Fruit fly (Drosophila melanogaster): ENCODE measurements around the gene CG3225.
A peak's percentile ranks its signal among the peaks of the same experiment; 100 is the strongest.

CG3225 gene

DNA sequence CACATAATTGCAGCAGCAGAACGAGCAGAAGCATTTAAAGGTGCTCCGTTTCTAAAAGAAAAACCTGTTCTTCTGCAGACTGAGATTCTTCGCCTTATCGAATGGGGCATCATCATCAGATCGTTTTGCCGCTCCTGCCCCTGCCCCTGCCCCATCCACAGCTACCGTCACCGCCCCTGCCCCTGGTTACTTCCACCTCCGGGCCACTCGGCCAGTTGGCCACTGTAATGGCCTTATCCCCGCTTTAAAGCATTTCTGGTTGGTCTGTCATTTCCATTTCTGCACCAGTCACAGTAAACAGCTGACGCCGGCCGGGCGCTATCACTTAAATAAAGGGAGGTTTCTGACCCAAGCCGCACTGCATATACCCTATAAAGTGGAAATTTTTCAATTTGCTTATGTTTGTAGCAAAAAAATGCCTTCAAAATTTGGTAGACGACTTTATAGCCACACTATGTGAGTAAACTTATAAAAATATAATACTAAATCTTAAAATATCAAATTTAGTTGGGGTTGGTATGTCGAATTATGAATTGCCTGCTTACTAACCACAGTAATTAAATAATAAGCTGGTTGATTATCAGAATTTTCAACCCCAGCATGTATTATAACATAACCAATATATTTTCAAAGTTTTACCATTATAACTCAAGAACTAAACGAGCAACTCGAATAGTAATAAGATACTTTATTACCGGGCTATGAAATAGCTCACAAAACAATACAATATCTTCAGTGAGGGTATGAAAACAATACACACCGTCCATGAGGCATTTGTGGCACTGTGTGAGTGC, 7.2 kb downstream of the CG3225 start (continued):
- TF ChIP-seq Eip74EF (GFP tag; optimal IDR thresholded peaks at IDR 0.05) = peak in 1 of 2 experiments; percentile 59
- no peak for TF ChIP-seq CG3838 (GFP tag; optimal IDR thresholded peaks at IDR 0.05)
- peak; percentile 25 for TF ChIP-seq Bdp1 (GFP tag; optimal IDR thresholded peaks at IDR 0.05)
- peak; percentile 1 for TF ChIP-seq CG8359 (GFP tag; optimal IDR thresholded peaks at IDR 0.05; ENCODE audit: borderline replicate concordance)
- TF ChIP-seq ind (GFP tag; optimal IDR thresholded peaks at IDR 0.05) = peak; percentile 31
- TF ChIP-seq Vsx1 (GFP tag; optimal IDR thresholded peaks at IDR 0.05) = no peak
- TF ChIP-seq CG11560 (tag; IDR thresholded peaks at IDR 0.05) = no peak
- no peak for TF ChIP-seq amos (GFP tag; IDR thresholded peaks at IDR 0.05; ENCODE audit: partially characterized antibody)
- TF ChIP-seq CG4360 (GFP tag; IDR thresholded peaks at IDR 0.05) = no peak
- 0 out of 2 replicates have a peak, but pooled peaks have one; percentile 21 for TF ChIP-seq CG9215 (GFP tag; IDR thresholded peaks at IDR 0.05)
- TF ChIP-seq YL-1 (GFP tag; optimal IDR thresholded peaks at IDR 0.05) = no peak
- no peak for TF ChIP-seq CG10321 (GFP tag; IDR thresholded peaks at IDR 0.05)
- no peak for TF ChIP-seq mirr (GFP tag; optimal IDR thresholded peaks at IDR 0.05)
- no peak for TF ChIP-seq Kr (GFP tag; optimal IDR thresholded peaks at IDR 0.05)
- TF ChIP-seq CG14667 (GFP tag; IDR thresholded peaks at IDR 0.05) = no peak
- peak; percentile 78 for TF ChIP-seq grau (tag; optimal IDR thresholded peaks at IDR 0.05)
- TF ChIP-seq CG12659 (GFP tag; optimal IDR thresholded peaks at IDR 0.05) = peak; percentile 79
- TF ChIP-seq gsb-n (tag; optimal IDR thresholded peaks at IDR 0.05) = peak; percentile 16
- TF ChIP-seq Gug (GFP tag; IDR thresholded peaks at IDR 0.05) = no peak
- peak; percentile 77 for TF ChIP-seq Hmr (GFP tag; optimal IDR thresholded peaks at IDR 0.05)
- no peak for TF ChIP-seq ara (GFP tag; IDR thresholded peaks at IDR 0.05)
- TF ChIP-seq ab (GFP tag; optimal IDR thresholded peaks at IDR 0.05) = no peak
- no peak for TF ChIP-seq h (optimal IDR thresholded peaks at IDR 0.05)
- TF ChIP-seq ewg (GFP tag; optimal IDR thresholded peaks at IDR 0.05) = peak; percentile 27
- no peak for TF ChIP-seq CG11696 (GFP tag; IDR thresholded peaks at IDR 0.05)
- no peak; the same call in 1 of the 2 replicates for TF ChIP-seq H2.0 (GFP tag; IDR thresholded peaks at IDR 0.05)
- TF ChIP-seq Dip3 (GFP tag; optimal IDR thresholded peaks at IDR 0.05) = peak; percentile 19
- no peak for TF ChIP-seq CG16779 (GFP tag; IDR thresholded peaks at IDR 0.05)
- no peak for TF ChIP-seq z (GFP tag; IDR thresholded peaks at IDR 0.05)
- TF ChIP-seq psq (GFP tag; optimal IDR thresholded peaks at IDR 0.05) = peak; percentile 30
- TF ChIP-seq Pdp1 (GFP tag; optimal IDR thresholded peaks at IDR 0.05) = peak; percentile 39 to 40
- TF ChIP-seq Xbp1 (GFP tag; optimal IDR thresholded peaks at IDR 0.05) = peak; percentile 62
- TF ChIP-seq Atf3 (GFP tag; optimal IDR thresholded peaks at IDR 0.05) = peak; percentile 13
- no peak for TF ChIP-seq inv (GFP tag; IDR thresholded peaks at IDR 0.05; ENCODE audit: partially characterized antibody)
- TF ChIP-seq so (GFP tag; IDR thresholded peaks at IDR 0.05) = no peak
- no peak for TF ChIP-seq CG16813 (GFP tag; IDR thresholded peaks at IDR 0.05; ENCODE audit: partially characterized antibody)
- peak; percentile 83 for TF ChIP-seq nmo (GFP tag; optimal IDR thresholded peaks at IDR 0.05)
- TF ChIP-seq HmgZ (tag; optimal IDR thresholded peaks at IDR 0.05) = no peak
- TF ChIP-seq lov (optimal IDR thresholded peaks at IDR 0.05) = no peak
- TF ChIP-seq lov (GFP tag; IDR thresholded peaks at IDR 0.05) = no peak
- TF ChIP-seq NFAT (GFP tag; IDR thresholded peaks at IDR 0.05) = no peak
- TF ChIP-seq CG3407 (GFP tag; optimal IDR thresholded peaks at IDR 0.05) = peak; percentile 61
- TF ChIP-seq CG30431 (GFP tag; optimal IDR thresholded peaks at IDR 0.05) = peak; percentile 53
- no peak for TF ChIP-seq vfl (GFP tag; optimal IDR thresholded peaks at IDR 0.05)
- no peak for TF ChIP-seq hbn (GFP tag; IDR thresholded peaks at IDR 0.05; ENCODE audit: partially characterized antibody)
- no peak for TF ChIP-seq CG3726 (GFP tag; IDR thresholded peaks at IDR 0.05)
- no peak for TF ChIP-seq hkb (optimal IDR thresholded peaks at IDR 0.05)
- TF ChIP-seq hkb (GFP tag; IDR thresholded peaks at IDR 0.05) = peak; percentile 46
- peak; percentile 59 for TF ChIP-seq Sox102F (GFP tag; optimal IDR thresholded peaks at IDR 0.05)
- no peak for TF ChIP-seq repo (GFP tag; optimal IDR thresholded peaks at IDR 0.05)

Data from whole organism, embryonic.